Fruit fly (Drosophila melanogaster) whole organism, embryonic: ENCODE results near the gene CG6481.

ENCODE experiments used
- Aef1 ChIP-seq: fragments of 200-800 bp; sonication (Bioruptor generic); IDR thresholded peaks from 3 replicates; pipeline ENCODE4 v1.3.6; 2022; ENCODE audit warnings: missing biosample characterization, missing genetic modification characterization
- Bgb ChIP-seq: fragments of 200-800 bp; sonication (Bioruptor generic); IDR thresholded peaks from 2 replicates; pipeline ENCODE4 v1.3.6; 2022; ENCODE audit warnings: missing biosample characterization, missing genetic modification characterization; ENCODE audit not compliant: partially characterized antibody
- CG11504 ChIP-seq: fragments of 200-800 bp; sonication (Bioruptor generic); optimal IDR thresholded peaks from 3 replicates; lab custom pipeline; 2019; ENCODE audit warnings: missing biosample characterization, mild to moderate bottlenecking, missing genetic modification characterization, moderate library complexity
- CG11560 ChIP-seq: fragments of 200-800 bp; sonication (Bioruptor generic); IDR thresholded peaks from 3 replicates; pipeline ENCODE4 v1.3.6; 2022; ENCODE audit warnings: missing biosample characterization, missing genetic modification characterization
- CG12071 ChIP-seq: fragments of 200-800 bp; sonication (Bioruptor generic); optimal IDR thresholded peaks from 3 replicates; lab custom pipeline; 2018; ENCODE audit warnings: missing biosample characterization, mild to moderate bottlenecking, missing genetic modification characterization
- CG12391 ChIP-seq: fragments of 200-800 bp; sonication (Bioruptor generic); optimal IDR thresholded peaks from 3 replicates; lab custom pipeline; 2018; ENCODE audit warnings: missing biosample characterization, mild to moderate bottlenecking, missing genetic modification characterization, moderate library complexity
- CG13424 ChIP-seq: fragments of 200-800 bp; sonication (Bioruptor generic); optimal IDR thresholded peaks from 2 replicates; lab custom pipeline; 2019; ENCODE audit warnings: missing biosample characterization, mild to moderate bottlenecking, missing genetic modification characterization, moderate library complexity
- CG14710 ChIP-seq: fragments of 200-800 bp; sonication (Bioruptor generic); optimal IDR thresholded peaks from 3 replicates; lab custom pipeline; 2019; ENCODE audit warnings: missing biosample characterization, mild to moderate bottlenecking, missing genetic modification characterization, moderate library complexity
- CG1529 ChIP-seq: fragments of 200-800 bp; sonication (Bioruptor generic); optimal IDR thresholded peaks from 3 replicates; lab custom pipeline; 2018; ENCODE audit warnings: missing biosample characterization, missing genetic modification characterization
- CG17385 ChIP-seq: fragments of 200-800 bp; sonication (Bioruptor generic); optimal IDR thresholded peaks from 3 replicates; lab custom pipeline; 2018; ENCODE audit warnings: missing biosample characterization, mild to moderate bottlenecking, missing genetic modification characterization
- CG17829 ChIP-seq: fragments of 200-800 bp; optimal IDR thresholded peaks from 2 replicates; lab custom pipeline; 2019; ENCODE audit warnings: missing biosample characterization, mild to moderate bottlenecking, missing genetic modification characterization, moderate library complexity
- CG2120 ChIP-seq: fragments of 200-800 bp; sonication (Bioruptor generic); optimal IDR thresholded peaks from 3 replicates; lab custom pipeline; 2016; ENCODE audit warnings: missing biosample characterization, missing genetic modification characterization
- CG32532 ChIP-seq: fragments of 200-800 bp; sonication (Bioruptor generic); IDR thresholded peaks from 2 replicates; pipeline ENCODE4 v1.3.6; 2022; ENCODE audit warnings: missing biosample characterization, missing genetic modification characterization
- CG33213 ChIP-seq: fragments of 200-800 bp; sonication (Bioruptor generic); optimal IDR thresholded peaks from 3 replicates; lab custom pipeline; 2016; ENCODE audit warnings: missing biosample characterization, missing genetic modification characterization
- CG3407 ChIP-seq: fragments of 200-800 bp; sonication (Bioruptor generic); optimal IDR thresholded peaks from 2 replicates; lab custom pipeline; 2018; ENCODE audit warnings: missing biosample characterization, mild to moderate bottlenecking, missing genetic modification characterization
- CG34376 ChIP-seq: fragments of 200-800 bp; sonication (Bioruptor generic); optimal IDR thresholded peaks from 2 replicates; lab custom pipeline; 2018; ENCODE audit warnings: missing biosample characterization, mild to moderate bottlenecking, missing genetic modification characterization
- CG43689 ChIP-seq: fragments of 200-800 bp; sonication (Bioruptor generic); IDR thresholded peaks from 2 replicates; pipeline ENCODE4 v1.3.6; 2022; ENCODE audit warnings: missing biosample characterization, missing genetic modification characterization
- CG4424 ChIP-seq: fragments of 200-800 bp; sonication (Bioruptor generic); optimal IDR thresholded peaks from 3 replicates; lab custom pipeline; 2016; ENCODE audit warnings: missing biosample characterization, missing genetic modification characterization
- CG6791 ChIP-seq: fragments of 200-800 bp; sonication (Bioruptor generic); IDR thresholded peaks from 3 replicates; pipeline ENCODE4 v1.3.6; 2022; ENCODE audit warnings: missing biosample characterization, missing genetic modification characterization; ENCODE audit not compliant: partially characterized antibody
- CG7839 ChIP-seq: fragments of 200-800 bp; sonication (Bioruptor generic); optimal IDR thresholded peaks from 3 replicates; lab custom pipeline; 2018; ENCODE audit warnings: missing biosample characterization, mild to moderate bottlenecking, missing genetic modification characterization, moderate library complexity
- CG8388 ChIP-seq: fragments of 200-800 bp; sonication (Bioruptor generic); optimal IDR thresholded peaks from 2 replicates; lab custom pipeline; 2019; ENCODE audit warnings: missing biosample characterization, mild to moderate bottlenecking, missing genetic modification characterization, moderate library complexity
- CoRest ChIP-seq: fragments of 200-800 bp; sonication (Bioruptor generic); optimal IDR thresholded peaks from 3 replicates; lab custom pipeline; 2018; ENCODE audit warnings: missing biosample characterization, mild to moderate bottlenecking, missing genetic modification characterization, moderate library complexity
- CrebB ChIP-seq: fragments of 200-800 bp; sonication (Bioruptor generic); optimal IDR thresholded peaks from 3 replicates; lab custom pipeline; 2018; ENCODE audit warnings: missing biosample characterization, mild to moderate bottlenecking, missing genetic modification characterization
- Dad ChIP-seq: fragments of 200-800 bp; sonication (Bioruptor generic); optimal IDR thresholded peaks from 3 replicates; lab custom pipeline; 2016; ENCODE audit warnings: missing biosample characterization, missing genetic modification characterization
- Doc3 ChIP-seq: fragments of 200-800 bp; sonication (Bioruptor generic); IDR thresholded peaks from 3 replicates; pipeline ENCODE4 v1.3.6; 2022; ENCODE audit warnings: missing biosample characterization, missing genetic modification characterization; ENCODE audit not compliant: partially characterized antibody
- Hmr ChIP-seq: fragments of 200-800 bp; sonication (Bioruptor generic); optimal IDR thresholded peaks from 3 replicates; lab custom pipeline; 2017; ENCODE audit warnings: mild to moderate bottlenecking, missing biosample characterization, missing genetic modification reagents, missing genetic modification characterization
- Mrtf ChIP-seq: fragments of 200-800 bp; sonication (Bioruptor generic); IDR thresholded peaks from 3 replicates; pipeline ENCODE4 v1.3.6; 2022; ENCODE audit warnings: missing biosample characterization, missing genetic modification characterization
- NfI ChIP-seq: fragments of 200-800 bp; sonication (Bioruptor generic); optimal IDR thresholded peaks from 3 replicates; lab custom pipeline; 2018; ENCODE audit warnings: missing biosample characterization, mild to moderate bottlenecking, missing genetic modification characterization, moderate library complexity
- PHDP ChIP-seq: fragments of 200-800 bp; sonication (Bioruptor generic); optimal IDR thresholded peaks from 3 replicates; lab custom pipeline; 2018; ENCODE audit warnings: missing biosample characterization, mild to moderate bottlenecking, missing genetic modification characterization, moderate library complexity
- Poxn ChIP-seq: fragments of 200-800 bp; sonication (Bioruptor generic); IDR thresholded peaks from 2 replicates; pipeline ENCODE4 v1.3.6; 2022; ENCODE audit warnings: missing biosample characterization, missing genetic modification characterization
- Sox100B ChIP-seq: fragments of 200-800 bp; sonication (Bioruptor generic); optimal IDR thresholded peaks from 3 replicates; lab custom pipeline; 2018; ENCODE audit warnings: missing biosample characterization, mild to moderate bottlenecking, missing genetic modification characterization
- Sox102F ChIP-seq: fragments of 200-800 bp; sonication (Bioruptor generic); optimal IDR thresholded peaks from 2 replicates; lab custom pipeline; 2018; ENCODE audit warnings: missing biosample characterization, mild to moderate bottlenecking, missing genetic modification characterization, moderate library complexity
- Sry-β ChIP-seq: fragments of 200-800 bp; sonication (Bioruptor generic); optimal IDR thresholded peaks from 2 replicates; lab custom pipeline; 2018; ENCODE audit warnings: missing biosample characterization, mild to moderate bottlenecking, missing genetic modification characterization, moderate library complexity
- Sry-δ ChIP-seq: fragments of 200-800 bp; sonication (Bioruptor generic); optimal IDR thresholded peaks from 2 replicates; lab custom pipeline; 2016; ENCODE audit warnings: missing biosample characterization, missing genetic modification characterization
- Ssrp ChIP-seq: fragments of 200-800 bp; sonication (Bioruptor generic); optimal IDR thresholded peaks from 2 replicates; lab custom pipeline; 2018; ENCODE audit warnings: missing biosample characterization, mild to moderate bottlenecking, missing genetic modification characterization, moderate library complexity
- Xbp1 ChIP-seq: fragments of 200-800 bp; sonication (Bioruptor generic); optimal IDR thresholded peaks from 3 replicates; lab custom pipeline; 2016; ENCODE audit warnings: missing biosample characterization, mild to moderate bottlenecking, missing genetic modification characterization
- croc ChIP-seq: fragments of 200-800 bp; sonication (Bioruptor generic); conservative IDR thresholded peaks from 3 replicates; pipeline ENCODE4 v1.3.6; 2022; ENCODE audit warnings: missing biosample characterization, missing genetic modification characterization
- gcm ChIP-seq: fragments of 200-800 bp; sonication (Bioruptor generic); optimal IDR thresholded peaks from 2 replicates; lab custom pipeline; 2019; ENCODE audit warnings: missing biosample characterization, mild to moderate bottlenecking, missing genetic modification characterization, moderate library complexity
- hkb ChIP-seq, 2 experiments: fragments of 200-800 bp in 1 of 2; fragments of >200 bp in 1 of 2; sonication (Bioruptor generic) in 1 of 2; IDR thresholded peaks in 1 of 2; optimal IDR thresholded peaks in 1 of 2; 2 replicates each; pipeline versions ENCODE4 v1.3.6 to Lab custom; 2017 to 2022; ENCODE audit warnings: missing biosample characterization in 1 of 2, missing genetic modification characterization in 1 of 2
- jigr1 ChIP-seq: fragments of 200-800 bp; sonication (Bioruptor generic); IDR thresholded peaks from 3 replicates; pipeline ENCODE4 v1.3.6; 2022; ENCODE audit warnings: missing biosample characterization, missing genetic modification characterization
- lab ChIP-seq: fragments of 200-800 bp; sonication (Bioruptor generic); optimal IDR thresholded peaks from 3 replicates; lab custom pipeline; 2017; ENCODE audit warnings: missing biosample characterization, missing genetic modification characterization, mild to moderate bottlenecking, moderate library complexity, missing genetic modification reagents
- mam ChIP-seq: fragments of 200-800 bp; sonication (Bioruptor generic); optimal IDR thresholded peaks from 3 replicates; lab custom pipeline; 2016; ENCODE audit warnings: missing biosample characterization, missing genetic modification characterization
- pb ChIP-seq: fragments of 200-800 bp; sonication (Bioruptor generic); optimal IDR thresholded peaks from 3 replicates; lab custom pipeline; 2016; ENCODE audit warnings: missing biosample characterization, missing genetic modification characterization
- pnt ChIP-seq: fragments of 200-800 bp; sonication (Bioruptor generic); optimal IDR thresholded peaks from 3 replicates; lab custom pipeline; 2016; ENCODE audit warnings: missing biosample characterization, missing genetic modification characterization
- prd ChIP-seq, 3 experiments: fragments of >200 bp in 2 of 3; fragments of 200-800 bp in 1 of 3; sonication (Bioruptor generic) in 1 of 3; optimal IDR thresholded peaks in 2 of 3; IDR thresholded peaks in 1 of 3; 2 replicates in 2 of 3; 3 replicates in 1 of 3; pipeline versions ENCODE4 v1.3.6 to Lab custom; 2017 to 2022; ENCODE audit warnings: missing biosample characterization in 1 of 3, missing genetic modification characterization in 1 of 3
- psq ChIP-seq: fragments of 200-800 bp; sonication (Bioruptor generic); optimal IDR thresholded peaks from 2 replicates; lab custom pipeline; 2017; ENCODE audit warnings: missing biosample characterization, missing genetic modification characterization
- pum ChIP-seq: fragments of 200-800 bp; sonication (Bioruptor generic); optimal IDR thresholded peaks from 2 replicates; lab custom pipeline; 2016; ENCODE audit warnings: missing biosample characterization, missing genetic modification characterization
- unpg ChIP-seq: fragments of 200-800 bp; sonication (Bioruptor generic); optimal IDR thresholded peaks from 3 replicates; lab custom pipeline; 2018; ENCODE audit warnings: missing biosample characterization, mild to moderate bottlenecking, missing genetic modification characterization, moderate library complexity
- zfh1 ChIP-seq: fragments of 200-800 bp; sonication (Bioruptor generic); IDR thresholded peaks from 3 replicates; pipeline ENCODE4 v1.3.6; 2022; ENCODE audit warnings: missing biosample characterization, missing genetic modification characterization

Gene CG6481

DNA sequence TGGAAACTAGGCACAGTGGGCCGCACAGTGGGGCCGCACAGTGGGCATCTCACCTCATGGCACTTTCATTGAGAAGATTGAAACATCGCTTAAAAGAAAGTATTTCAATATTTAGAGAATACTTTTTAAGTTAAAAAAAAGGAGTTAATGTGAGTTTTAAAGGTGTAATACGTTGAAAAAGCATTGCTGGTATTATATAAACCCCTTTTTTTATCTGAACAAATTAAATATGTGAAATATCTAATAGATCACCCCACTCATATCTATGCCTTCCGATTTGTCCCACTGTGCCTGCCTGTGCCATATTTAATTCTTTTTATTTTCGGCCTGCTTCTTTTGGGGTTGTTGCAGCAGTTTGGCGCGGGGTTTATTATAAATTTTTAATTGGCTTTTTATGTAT lies 11.1 kb upstream of the CG6481 start (continued):
- TF ChIP-seq CG2120 (GFP tag; lab: Kevin White, UChicago): peak; percentile 1
- TF ChIP-seq Sry-δ: no peak
- peak; percentile 44 for TF ChIP-seq CG3407
- no peak for TF ChIP-seq CG6791 (GFP tag; lab: Robert Waterston, UW)
- TF ChIP-seq prd (optimal IDR thresholded peaks at IDR 0.05; lab: Kevin White, UChicago): no peak
- peak; percentile 27; the same call in 1 of the 3 replicates for TF ChIP-seq prd (GFP tag; IDR thresholded peaks at IDR 0.05; lab: Robert Waterston, UW)
- TF ChIP-seq CG4424 (GFP tag; lab: Kevin White, UChicago): peak; percentile 3
- no peak for TF ChIP-seq pnt (GFP tag; lab: Kevin White, UChicago)
- TF ChIP-seq lab (GFP tag; lab: Kevin White, UChicago): no peak
- TF ChIP-seq CG17385: peak; percentile 31
- TF ChIP-seq CG32532 (GFP tag; lab: Robert Waterston, UW): no peak
- TF ChIP-seq Mrtf (GFP tag; lab: Robert Waterston, UW): no peak
- no peak for TF ChIP-seq Doc3 (GFP tag; lab: Robert Waterston, UW)
- TF ChIP-seq CrebB (tag; lab: Kevin White, UChicago): no peak
- no peak for TF ChIP-seq CG34376 (GFP tag; lab: Kevin White, UChicago)
- peak; percentile 46 for TF ChIP-seq PHDP (tag; lab: Kevin White, UChicago)
- TF ChIP-seq CG13424: peak; percentile 14
- peak; percentile 24 for TF ChIP-seq pb (GFP tag; lab: Kevin White, UChicago)
- TF ChIP-seq CG1529 (GFP tag; lab: Kevin White, UChicago): peak; percentile 15
- no peak for TF ChIP-seq pum (GFP tag; lab: Kevin White, UChicago)
- no peak for TF ChIP-seq mam (GFP tag; lab: Kevin White, UChicago)
- peak; percentile 19 for TF ChIP-seq gcm (GFP tag; lab: Kevin White, UChicago)
- TF ChIP-seq zfh1 (GFP tag; lab: Robert Waterston, UW): peak; percentile 17; the same call in 1 of the 3 replicates
- TF ChIP-seq Poxn (GFP tag; lab: Robert Waterston, UW): no peak
- TF ChIP-seq CG33213: no peak
- TF ChIP-seq Aef1 (GFP tag; lab: Robert Waterston, UW): no peak
- no peak for TF ChIP-seq jigr1 (GFP tag; lab: Robert Waterston, UW)
- peak; percentile 14 for TF ChIP-seq CG14710
- TF ChIP-seq CG12071 (GFP tag; lab: Kevin White, UChicago): no peak
- TF ChIP-seq NfI (GFP tag; lab: Kevin White, UChicago): no peak
- TF ChIP-seq Ssrp (tag; lab: Kevin White, UChicago): peak; percentile 65
- TF ChIP-seq CG12391 (tag; lab: Kevin White, UChicago): peak; percentile 42
- peak; percentile 59 for TF ChIP-seq CG7839 (tag; lab: Kevin White, UChicago)
- TF ChIP-seq unpg: peak; percentile 34
- TF ChIP-seq CG11504: peak; percentile 59
- TF ChIP-seq Sry-β: no peak
- peak; percentile 4 for TF ChIP-seq Sox100B (GFP tag; lab: Kevin White, UChicago)
- TF ChIP-seq CG8388 (GFP tag; lab: Kevin White, UChicago): peak; percentile 52
- peak; percentile 34; the same call in 1 of the 3 replicates for TF ChIP-seq croc (GFP tag; lab: Robert Waterston, UW)
- TF ChIP-seq Sox102F: peak; percentile 43
- no peak for TF ChIP-seq CG43689 (GFP tag; lab: Robert Waterston, UW)
- peak; percentile 46 for TF ChIP-seq CoRest (tag; lab: Kevin White, UChicago)
- no peak for TF ChIP-seq psq
- peak; percentile 3 for TF ChIP-seq Dad (GFP tag; lab: Kevin White, UChicago)
- no peak for TF ChIP-seq Bgb (GFP tag; lab: Robert Waterston, UW)
- TF ChIP-seq CG11560 (tag; lab: Robert Waterston, UW): no peak
- no peak for TF ChIP-seq hkb (optimal IDR thresholded peaks at IDR 0.05; lab: Kevin White, UChicago)
- no peak for TF ChIP-seq hkb (GFP tag; IDR thresholded peaks at IDR 0.05; lab: Robert Waterston, UW)
- peak; percentile 41 for TF ChIP-seq Xbp1 (GFP tag; lab: Kevin White, UChicago)
- TF ChIP-seq Hmr (GFP tag; lab: Kevin White, UChicago): peak; percentile 12
- TF ChIP-seq CG17829: peak; percentile 21
